Fruit fly (Drosophila melanogaster) Kc167 (cell line): ENCODE data around the gene Drs.

Source experiments
- Sin3A ChIP-seq: fragments of >200 bp; optimal IDR thresholded peaks from 2 replicates; lab custom pipeline; 2018; ENCODE audit warnings: missing external identifiers
- insv ChIP-seq: fragments of >200 bp; optimal IDR thresholded peaks from 3 replicates; lab custom pipeline; 2018; ENCODE audit warnings: missing external identifiers
- psq ChIP-seq: fragments of >200 bp; optimal IDR thresholded peaks from 2 replicates; lab custom pipeline; 2017; ENCODE audit warnings: missing external identifiers

dm6 chr3L:3388708-3389665 lies 19.6 kb downstream of the Drs start:
- TF ChIP-seq insv (lab: Kevin White, UChicago) (no peak), psq (lab: Kevin White, UChicago) (no peak), Sin3A (lab: Kevin White, UChicago) (no peak)
